Fruit fly (Drosophila melanogaster) whole organism, embryonic: ENCODE measurements around the gene TTLL6B.

ENCODE experiments used
- CG11398 ChIP-seq: fragments of 200-800 bp; sonication (Bioruptor generic); optimal IDR thresholded peaks from 2 replicates; lab custom pipeline; 2016; ENCODE audit warnings: missing biosample characterization, missing genetic modification characterization
- CG13775 ChIP-seq: fragments of 200-800 bp; sonication (Bioruptor generic); optimal IDR thresholded peaks from 3 replicates; lab custom pipeline; 2017; ENCODE audit warnings: missing biosample characterization, mild to moderate bottlenecking, missing genetic modification characterization
- CG3995 ChIP-seq: fragments of 200-800 bp; sonication (Bioruptor generic); optimal IDR thresholded peaks from 3 replicates; lab custom pipeline; 2016; ENCODE audit warnings: missing biosample characterization, missing genetic modification characterization
- Lim3 ChIP-seq: fragments of 200-800 bp; sonication (Bioruptor generic); IDR thresholded peaks from 2 replicates; pipeline ENCODE4 v1.3.6; 2022; ENCODE audit warnings: missing biosample characterization, missing genetic modification characterization
- Rx ChIP-seq: fragments of 200-800 bp; sonication (Bioruptor generic); IDR thresholded peaks from 2 replicates; pipeline ENCODE4 v1.3.6; 2022; ENCODE audit warnings: missing biosample characterization, missing genetic modification characterization
- Xrp1 ChIP-seq: fragments of 200-800 bp; sonication (Bioruptor generic); IDR thresholded peaks from 2 replicates; pipeline ENCODE4 v1.3.6; 2022; ENCODE audit warnings: missing biosample characterization, missing genetic modification characterization
- bsh ChIP-seq, 2 experiments: fragments of 200-800 bp; sonication (Bioruptor generic); optimal IDR thresholded peaks; 2 replicates each; lab custom pipeline; 2017 to 2018; ENCODE audit warnings: mild to moderate bottlenecking in 2 of 2, missing biosample characterization in 2 of 2, missing genetic modification characterization in 2 of 2, moderate library complexity in 1 of 2
- croc ChIP-seq: fragments of 200-800 bp; sonication (Bioruptor generic); conservative IDR thresholded peaks from 3 replicates; pipeline ENCODE4 v1.3.6; 2022; ENCODE audit warnings: missing biosample characterization, missing genetic modification characterization
- lola ChIP-seq, 3 experiments: fragments of >200 bp in 2 of 3; fragments of 200-800 bp in 1 of 3; sonication (Bioruptor generic) in 1 of 3; optimal IDR thresholded peaks; 2 replicates each; lab custom pipeline; 2017 to 2019; ENCODE audit warnings: missing biosample characterization in 3 of 3, missing genetic modification characterization in 3 of 3, mild to moderate bottlenecking in 1 of 3, moderate library complexity in 1 of 3
- mam ChIP-seq: fragments of 200-800 bp; sonication (Bioruptor generic); optimal IDR thresholded peaks from 3 replicates; lab custom pipeline; 2016; ENCODE audit warnings: missing biosample characterization, missing genetic modification characterization
- pb ChIP-seq: fragments of 200-800 bp; sonication (Bioruptor generic); optimal IDR thresholded peaks from 3 replicates; lab custom pipeline; 2016; ENCODE audit warnings: missing biosample characterization, missing genetic modification characterization
- pfk ChIP-seq: fragments of 200-800 bp; sonication (Bioruptor generic); optimal IDR thresholded peaks from 2 replicates; lab custom pipeline; 2018; ENCODE audit warnings: missing biosample characterization, mild to moderate bottlenecking, missing genetic modification characterization, moderate library complexity
- tna ChIP-seq: fragments of 200-800 bp; sonication (Bioruptor generic); IDR thresholded peaks from 2 replicates; pipeline ENCODE4 v1.3.6; 2022; ENCODE audit warnings: missing biosample characterization, missing genetic modification characterization; ENCODE audit not compliant: partially characterized antibody
- zen2 ChIP-seq: fragments of 200-800 bp; sonication (Bioruptor generic); IDR thresholded peaks from 3 replicates; pipeline ENCODE4 v1.3.6; 2022; ENCODE audit warnings: missing biosample characterization, missing genetic modification characterization; ENCODE audit not compliant: partially characterized antibody

- TF ChIP-seq bsh (GFP tag; optimal IDR thresholded peaks at IDR 0.05; lab: Kevin White, UChicago) (no peak), zen2 (no peak), tna (GFP tag; lab: Robert Waterston, UW) (no peak), croc (GFP tag; lab: Robert Waterston, UW) (no peak), mam (GFP tag; lab: Kevin White, UChicago) (no peak), Rx (GFP tag; lab: Robert Waterston, UW) (no peak), pfk (GFP tag; lab: Kevin White, UChicago) (no peak), lola (GFP tag; optimal IDR thresholded peaks at IDR 0.05; lab: Kevin White, UChicago) (no peak), pb (GFP tag; lab: Kevin White, UChicago) (no peak), CG13775 (GFP tag; lab: Kevin White, UChicago) (no peak), Lim3 (GFP tag; lab: Robert Waterston, UW) (no peak), CG3995 (GFP tag; lab: Kevin White, UChicago) (no peak), CG11398 (GFP tag; lab: Kevin White, UChicago) (no peak), Xrp1 (GFP tag; lab: Robert Waterston, UW) (no peak)
Measured at dm6 chr3R:27209561-27210275, 41.1 kb downstream of the TTLL6B start.
